Fruit fly (Drosophila melanogaster) whole organism, wandering third instar larva: ENCODE results near the gene Dpm2.

Experiments
- Abd-B ChIP-seq: fragments of >200 bp; optimal IDR thresholded peaks from 2 replicates; lab custom pipeline; 2017; ENCODE audit warnings: missing biosample characterization, missing genetic modification characterization
- CG32264 ChIP-seq: fragments of 200-800 bp; sonication (Bioruptor generic); optimal IDR thresholded peaks from 2 replicates; lab custom pipeline; 2016; ENCODE audit warnings: missing biosample characterization, missing genetic modification characterization
- CG9705 ChIP-seq: fragments of 200-800 bp; sonication (Bioruptor generic); optimal IDR thresholded peaks from 2 replicates; lab custom pipeline; 2018; ENCODE audit warnings: missing biosample characterization, mild to moderate bottlenecking, missing genetic modification characterization
- CrebA ChIP-seq: fragments of 200-800 bp; sonication (Bioruptor generic); optimal IDR thresholded peaks from 2 replicates; lab custom pipeline; 2016; ENCODE audit warnings: missing biosample characterization, mild to moderate bottlenecking, missing genetic modification characterization, borderline replicate concordance
- Dfd ChIP-seq: fragments of >200 bp; optimal IDR thresholded peaks from 2 replicates; lab custom pipeline; 2017; ENCODE audit warnings: missing biosample characterization, missing genetic modification characterization
- GATAd ChIP-seq: sonication (Bioruptor generic); optimal IDR thresholded peaks from 2 replicates; lab custom pipeline; 2016; ENCODE audit warnings: missing biosample characterization, missing genetic modification characterization
- HLH106 ChIP-seq: fragments of 200-800 bp; optimal IDR thresholded peaks from 3 replicates; lab custom pipeline; 2019; ENCODE audit warnings: missing biosample characterization, mild to moderate bottlenecking, missing genetic modification characterization, moderate library complexity
- Hnf4 ChIP-seq: fragments of 200-800 bp; sonication (Bioruptor generic); optimal IDR thresholded peaks from 2 replicates; lab custom pipeline; 2016; ENCODE audit warnings: missing biosample characterization, mild to moderate bottlenecking, missing genetic modification characterization
- Hr78 ChIP-seq: fragments of >200 bp; optimal IDR thresholded peaks from 2 replicates; lab custom pipeline; 2017; ENCODE audit warnings: missing biosample characterization, missing genetic modification characterization
- Hr83 ChIP-seq: fragments of 200-300 bp; sonication (Bioruptor generic); optimal IDR thresholded peaks from 2 replicates; lab custom pipeline; 2016; ENCODE audit warnings: missing biosample characterization, mild to moderate bottlenecking, missing genetic modification characterization, moderate library complexity; ENCODE audit not compliant: poor library complexity, severe bottlenecking
- Jra ChIP-seq: sonication (Bioruptor generic); optimal IDR thresholded peaks from 2 replicates; lab custom pipeline; 2016; ENCODE audit warnings: missing biosample characterization, missing genetic modification characterization
- Mio ChIP-seq: sonication (Bioruptor generic); optimal IDR thresholded peaks from 2 replicates; lab custom pipeline; 2016; ENCODE audit warnings: missing biosample characterization, missing genetic modification characterization
- Myc ChIP-seq: fragments of >200 bp; optimal IDR thresholded peaks from 2 replicates; lab custom pipeline; 2017
- N ChIP-seq: fragments of >200 bp; optimal IDR thresholded peaks from 2 replicates; lab custom pipeline; 2018; ENCODE audit warnings: missing biosample characterization, missing external identifiers, missing genetic modification characterization
- OdsH ChIP-seq: fragments of 200-800 bp; sonication (Bioruptor generic); optimal IDR thresholded peaks from 2 replicates; lab custom pipeline; 2016; ENCODE audit warnings: missing biosample characterization, mild to moderate bottlenecking, missing genetic modification characterization
- Rel ChIP-seq, 2 experiments: fragments of 200-800 bp; sonication (Bioruptor generic) in 1 of 2; optimal IDR thresholded peaks; 2 replicates in 1 of 2; 3 replicates in 1 of 2; lab custom pipeline; 2016 to 2019; ENCODE audit warnings: mild to moderate bottlenecking in 2 of 2, missing biosample characterization in 2 of 2, missing genetic modification characterization in 2 of 2, moderate library complexity in 1 of 2
- Sp1 ChIP-seq: fragments of 200-800 bp; sonication (Bioruptor generic); optimal IDR thresholded peaks from 3 replicates; lab custom pipeline; 2019; ENCODE audit warnings: missing biosample characterization, mild to moderate bottlenecking, missing genetic modification characterization, moderate library complexity
- Vsx2 ChIP-seq: fragments of 200-300, 225-300 bp; sonication (Bioruptor generic); optimal IDR thresholded peaks from 2 replicates; lab custom pipeline; 2018; ENCODE audit warnings: missing biosample characterization, missing genetic modification characterization; ENCODE audit not compliant: partially characterized antibody
- br ChIP-seq: fragments of 200-800 bp; sonication (Bioruptor generic); optimal IDR thresholded peaks from 2 replicates; lab custom pipeline; 2016; ENCODE audit warnings: missing biosample characterization, missing genetic modification characterization
- brk ChIP-seq: fragments of 200-800 bp; sonication (Bioruptor generic); optimal IDR thresholded peaks from 2 replicates; lab custom pipeline; 2016; ENCODE audit warnings: missing biosample characterization, mild to moderate bottlenecking, missing genetic modification characterization
- dl ChIP-seq, 2 experiments: fragments of 175-275, 200-275 bp in 1 of 2; fragments of 200-275 bp in 1 of 2; sonication (Bioruptor generic); optimal IDR thresholded peaks; lab custom pipeline; 2018; ENCODE audit warnings: mild to moderate bottlenecking in 2 of 2, missing biosample characterization in 2 of 2, missing genetic modification characterization in 2 of 2, moderate library complexity in 2 of 2; ENCODE audit not compliant: partially characterized antibody in 2 of 2, insufficient read depth in 1 of 2
- ey ChIP-seq: fragments of 200-800 bp; sonication (Bioruptor generic); optimal IDR thresholded peaks from 2 replicates; lab custom pipeline; 2016; ENCODE audit warnings: missing biosample characterization, missing genetic modification characterization
- foxo ChIP-seq, 2 experiments: fragments of 200-800 bp; sonication (Bioruptor generic); optimal IDR thresholded peaks; 2 replicates in 1 of 2; 3 replicates in 1 of 2; lab custom pipeline; 2016 to 2017; ENCODE audit warnings: missing biosample characterization in 2 of 2, missing genetic modification characterization in 2 of 2
- fru ChIP-seq: fragments of 200-800 bp; sonication (Bioruptor generic); optimal IDR thresholded peaks from 3 replicates; lab custom pipeline; 2016; ENCODE audit warnings: missing biosample characterization, mild to moderate bottlenecking, missing genetic modification characterization
- h ChIP-seq: fragments of 200-800 bp; sonication (Bioruptor generic); optimal IDR thresholded peaks from 3 replicates; lab custom pipeline; 2016; ENCODE audit warnings: missing biosample characterization, mild to moderate bottlenecking, missing genetic modification characterization
- jim ChIP-seq: fragments of 175-275, 200-325 bp; sonication (Bioruptor generic); optimal IDR thresholded peaks from 2 replicates; lab custom pipeline; 2016; ENCODE audit warnings: missing biosample characterization, mild to moderate bottlenecking, missing genetic modification characterization
- lola ChIP-seq: fragments of >200 bp; optimal IDR thresholded peaks from 2 replicates; lab custom pipeline; 2017; ENCODE audit warnings: missing biosample characterization, missing genetic modification characterization
- pan ChIP-seq: fragments of >200 bp; optimal IDR thresholded peaks from 2 replicates; lab custom pipeline; 2017
- psq ChIP-seq: fragments of 200-800 bp; sonication (Bioruptor generic); optimal IDR thresholded peaks from 3 replicates; lab custom pipeline; 2017; ENCODE audit warnings: missing biosample characterization, mild to moderate bottlenecking, missing genetic modification characterization, moderate library complexity
- rgr ChIP-seq: fragments of 200-800 bp; sonication (Bioruptor generic); optimal IDR thresholded peaks from 3 replicates; lab custom pipeline; 2016; ENCODE audit warnings: missing biosample characterization, mild to moderate bottlenecking, missing genetic modification characterization
- sage ChIP-seq: fragments of 200-800 bp; sonication (Bioruptor generic); optimal IDR thresholded peaks from 2 replicates; lab custom pipeline; 2016; ENCODE audit warnings: missing biosample characterization, mild to moderate bottlenecking, missing genetic modification characterization
- tai ChIP-seq: sonication (Bioruptor generic); optimal IDR thresholded peaks from 2 replicates; lab custom pipeline; 2016; ENCODE audit warnings: missing biosample characterization, missing genetic modification characterization

The Dpm2 gene

dm6 chr3L:3279930-3280329, 39.4 kb upstream of the Dpm2 start, which contains the start of gene CG12017:
Gene CG12017, plus strand, starts transcription at chr3L:3280239.
- no peak for TF ChIP-seq N
- TF ChIP-seq Myc (lab: Kevin White, UChicago): no peak
- TF ChIP-seq OdsH: no peak
- TF ChIP-seq Mio (GFP tag; lab: Kevin White, UChicago): no peak
- no peak for TF ChIP-seq CrebA (GFP tag; lab: Kevin White, UChicago)
- no peak for TF ChIP-seq dl (GFP tag; optimal IDR thresholded peaks at IDR 0.05; lab: Kevin White, UChicago; ENCODE audit: insufficient read depth in 1 of 2, partially characterized antibody in 2 of 2)
- no peak for TF ChIP-seq Dfd
- TF ChIP-seq Abd-B (GFP tag; lab: Kevin White, UChicago): no peak
- TF ChIP-seq brk (GFP tag; lab: Kevin White, UChicago): no peak
- TF ChIP-seq jim: no peak
- no peak for TF ChIP-seq Sp1 (GFP tag; lab: Kevin White, UChicago)
- TF ChIP-seq tai (GFP tag; lab: Kevin White, UChicago): no peak
- no peak for TF ChIP-seq br (GFP tag; lab: Kevin White, UChicago)
- TF ChIP-seq fru (GFP tag; lab: Kevin White, UChicago): no peak

dm6 chr3L:3283264-3283663, 36.1 kb upstream of the Dpm2 start:
- TF ChIP-seq rgr (no peak), HLH106 (tag; lab: Kevin White, UChicago) (no peak), CG9705 (GFP tag; lab: Kevin White, UChicago) (no peak), OdsH (no peak), Hr78 (GFP tag; lab: Kevin White, UChicago) (no peak), psq (GFP tag; lab: Kevin White, UChicago) (no peak), Hnf4 (GFP tag; lab: Kevin White, UChicago) (no peak), Dfd (no peak), GATAd (no peak), jim (no peak), ey (no peak), Abd-B (GFP tag; lab: Kevin White, UChicago) (no peak), fru (GFP tag; lab: Kevin White, UChicago) (no peak), CrebA (GFP tag; lab: Kevin White, UChicago) (no peak), Vsx2 (GFP tag; lab: Kevin White, UChicago) (no peak), Mio (GFP tag; lab: Kevin White, UChicago) (no peak), Hr83 (GFP tag; lab: Kevin White, UChicago) (no peak), CG32264 (GFP tag; lab: Kevin White, UChicago) (no peak)

dm6 chr3L:3284900-3285299, 34.5 kb upstream of the Dpm2 start:
- TF ChIP-seq br (GFP tag; lab: Kevin White, UChicago): no peak
- TF ChIP-seq Hr83 (GFP tag; lab: Kevin White, UChicago): no peak
- TF ChIP-seq, all 38 proteins: peak for 0

dm6 chr3L:3288414-3288813, 30.9 kb upstream of the Dpm2 start:
- no peak for TF ChIP-seq Rel (GFP tag; optimal IDR thresholded peaks at IDR 0.05; lab: Kevin White, UChicago)
- TF ChIP-seq Rel (tag; optimal IDR thresholded peaks at IDR 0.05; lab: Kevin White, UChicago): no peak
- TF ChIP-seq Myc (lab: Kevin White, UChicago): peak; percentile 8
- peak; percentile 9 for TF ChIP-seq HLH106 (tag; lab: Kevin White, UChicago)
- TF ChIP-seq foxo (GFP tag; optimal IDR thresholded peaks at IDR 0.05; lab: Kevin White, UChicago): peak in 1 of 2 experiments; percentile 4

DNA sequence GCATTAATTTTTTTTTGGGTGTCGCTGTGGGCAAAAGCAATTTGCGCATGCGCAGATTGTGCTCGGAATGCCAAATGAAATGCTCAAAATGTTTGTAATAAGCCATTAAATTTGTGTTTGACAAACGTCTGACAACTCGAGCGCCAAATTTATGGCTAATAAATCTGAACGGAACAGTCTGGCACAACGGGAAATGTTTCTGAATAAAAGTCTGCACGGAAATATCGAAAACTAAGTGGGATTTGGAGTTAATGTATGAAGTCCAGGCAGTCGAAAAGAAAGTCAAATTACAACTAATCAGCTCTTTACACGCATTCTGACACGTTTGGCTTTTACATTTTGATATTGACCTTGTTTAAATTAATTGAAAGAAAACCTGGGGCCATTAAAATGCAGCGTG, 28.2 kb upstream of the Dpm2 start, which contains the start of gene CG12009:
Gene CG12009 (plus strand): TSS at position 301 of the 400 bp plus-strand sequence.
- TF ChIP-seq Vsx2 (GFP tag; lab: Kevin White, UChicago): no peak
- TF ChIP-seq h (GFP tag; lab: Kevin White, UChicago): no peak
- no peak for TF ChIP-seq foxo (GFP tag; optimal IDR thresholded peaks at IDR 0.05; lab: Kevin White, UChicago)
- TF ChIP-seq GATAd: no peak
- TF ChIP-seq pan: no peak
- no peak for TF ChIP-seq dl (GFP tag; optimal IDR thresholded peaks at IDR 0.05; lab: Kevin White, UChicago; ENCODE audit: insufficient read depth in 1 of 2, partially characterized antibody in 2 of 2)
- TF ChIP-seq ey: no peak
- no peak for TF ChIP-seq fru (GFP tag; lab: Kevin White, UChicago)
- no peak for TF ChIP-seq psq (GFP tag; lab: Kevin White, UChicago)
- no peak for TF ChIP-seq br (GFP tag; lab: Kevin White, UChicago)
- no peak for TF ChIP-seq brk (GFP tag; lab: Kevin White, UChicago)
- no peak for TF ChIP-seq lola (GFP tag; lab: Kevin White, UChicago)
- TF ChIP-seq CG9705 (GFP tag; lab: Kevin White, UChicago): no peak
- no peak for TF ChIP-seq rgr
- TF ChIP-seq sage (GFP tag; lab: Kevin White, UChicago): no peak
- no peak for TF ChIP-seq Jra (GFP tag; lab: Kevin White, UChicago)
- no peak for TF ChIP-seq Mio (GFP tag; lab: Kevin White, UChicago)
- no peak for TF ChIP-seq OdsH
